Worm (Caenorhabditis elegans) whole organism, L3 larva: Measurements from ENCODE around the gene cdc-50.B.
A peak's percentile ranks its signal among the peaks of the same experiment; 100 is the strongest.

Source experiments
- R02D3.7 ChIP-seq: fragments of 150-350 bp; optimal IDR thresholded peaks from 2 replicates; lab custom pipeline; 2014; ENCODE audit warnings: missing biosample characterization, missing genetic modification characterization
- ZK546.5 ChIP-seq: sonication (generic microtip); optimal IDR thresholded peaks from 2 replicates; lab custom pipeline; 2017; ENCODE audit warnings: missing biosample characterization, missing genetic modification characterization
- aly-2 ChIP-seq: fragments of 150-350 bp; optimal IDR thresholded peaks from 2 replicates; lab custom pipeline; 2014; ENCODE audit warnings: missing biosample characterization, missing genetic modification characterization
- ama-1 ChIP-seq: fragments of 150-350 bp; optimal IDR thresholded peaks from 2 replicates; lab custom pipeline; 2018
- ceh-16 ChIP-seq: sonication (generic microtip); optimal IDR thresholded peaks from 2 replicates; lab custom pipeline; 2017; ENCODE audit warnings: missing biosample characterization, missing genetic modification characterization
- ceh-28 ChIP-seq: fragments of 150-350 bp; optimal IDR thresholded peaks from 2 replicates; lab custom pipeline; 2014; ENCODE audit warnings: missing biosample characterization, missing genetic modification reagents, missing genetic modification characterization
- ceh-82 ChIP-seq: fragments of 150-350 bp; optimal IDR thresholded peaks from 2 replicates; lab custom pipeline; 2014; ENCODE audit warnings: missing biosample characterization, missing genetic modification characterization
- ceh-9 ChIP-seq: sonication (generic microtip); optimal IDR thresholded peaks from 2 replicates; lab custom pipeline; 2018; ENCODE audit warnings: missing biosample characterization, missing genetic modification characterization
- daf-12 ChIP-seq: fragments of 150-350 bp; optimal IDR thresholded peaks from 2 replicates; lab custom pipeline; 2014; ENCODE audit warnings: missing biosample characterization, missing genetic modification reagents, missing genetic modification characterization
- egl-27 ChIP-seq: sonication (generic microtip); optimal IDR thresholded peaks from 4 replicates; lab custom pipeline; 2017; ENCODE audit warnings: missing biosample characterization, missing genetic modification reagents, missing genetic modification characterization
- egl-5 ChIP-seq: fragments of 150-350 bp; optimal IDR thresholded peaks from 2 replicates; lab custom pipeline; 2017; ENCODE audit warnings: missing biosample characterization, missing genetic modification reagents, missing genetic modification characterization, inconsistent platforms
- elt-1 ChIP-seq: fragments of 150-350 bp; optimal IDR thresholded peaks from 2 replicates; lab custom pipeline; 2014; ENCODE audit warnings: missing biosample characterization, missing genetic modification characterization
- elt-2 ChIP-seq: sonication (generic microtip); optimal IDR thresholded peaks from 2 replicates; lab custom pipeline; 2016; ENCODE audit warnings: missing genetic modification reagents, mild to moderate bottlenecking, missing genetic modification characterization, missing compliant biosample characterization
- elt-3 ChIP-seq, 3 experiments: fragments of 150-350 bp in 1 of 3; sonication (generic microtip) in 2 of 3; optimal IDR thresholded peaks; 2 replicates in 2 of 3; 4 replicates in 1 of 3; lab custom pipeline; 2014 to 2017; ENCODE audit warnings: missing biosample characterization in 3 of 3, missing genetic modification characterization in 3 of 3
- eor-1 ChIP-seq, 2 experiments: fragments of 150-350 bp; optimal IDR thresholded peaks; 2 replicates each; lab custom pipeline; 2014 to 2018; ENCODE audit warnings: missing biosample characterization in 2 of 2, missing genetic modification characterization in 2 of 2
- fkh-10 ChIP-seq: sonication (generic microtip); optimal IDR thresholded peaks from 2 replicates; lab custom pipeline; 2017; ENCODE audit warnings: missing biosample characterization, missing genetic modification reagents, missing genetic modification characterization
- fkh-2 ChIP-seq: fragments of 150-350 bp; optimal IDR thresholded peaks from 2 replicates; lab custom pipeline; 2014; ENCODE audit warnings: missing biosample characterization, missing genetic modification reagents, missing genetic modification characterization
- fos-1 ChIP-seq: fragments of 150-350 bp; optimal IDR thresholded peaks from 2 replicates; lab custom pipeline; 2014; ENCODE audit warnings: missing biosample characterization, missing genetic modification characterization
- hmg-11 ChIP-seq: sonication (generic microtip); optimal IDR thresholded peaks from 2 replicates; lab custom pipeline; 2016; ENCODE audit warnings: missing genetic modification characterization, missing compliant biosample characterization
- jun-1 ChIP-seq: fragments of 150-350 bp; optimal IDR thresholded peaks from 2 replicates; lab custom pipeline; 2014; ENCODE audit warnings: missing biosample characterization, missing genetic modification reagents, missing genetic modification characterization
- lin-15B ChIP-seq: fragments of 150-350 bp; optimal IDR thresholded peaks from 2 replicates; lab custom pipeline; 2014; ENCODE audit warnings: missing biosample characterization, missing genetic modification characterization
- lin-39 ChIP-seq: fragments of 150-350 bp; optimal IDR thresholded peaks from 2 replicates; lab custom pipeline; 2018; ENCODE audit warnings: missing biosample characterization, missing genetic modification reagents, missing genetic modification characterization
- lsy-12 ChIP-seq: sonication (generic microtip); optimal IDR thresholded peaks from 2 replicates; lab custom pipeline; 2016; ENCODE audit warnings: mild to moderate bottlenecking, missing genetic modification characterization, missing compliant biosample characterization
- mdl-1 ChIP-seq: fragments of 150-350 bp; optimal IDR thresholded peaks from 2 replicates; lab custom pipeline; 2014; ENCODE audit warnings: missing biosample characterization, missing genetic modification characterization
- mml-1 ChIP-seq: fragments of 150-350 bp; sonication (generic microtip); optimal IDR thresholded peaks from 3 replicates; lab custom pipeline; 2014; ENCODE audit warnings: missing biosample characterization, missing genetic modification characterization
- nfya-1 ChIP-seq: sonication (generic microtip); optimal IDR thresholded peaks from 2 replicates; lab custom pipeline; 2017; ENCODE audit warnings: missing genetic modification characterization, mild to moderate bottlenecking, missing compliant biosample characterization, antibody characterized with exemption, moderate library complexity; ENCODE audit not compliant: insufficient read depth
- nhr-11 ChIP-seq: fragments of 150-350 bp; optimal IDR thresholded peaks from 2 replicates; lab custom pipeline; 2014; ENCODE audit warnings: missing biosample characterization, missing genetic modification characterization
- nhr-12 ChIP-seq: fragments of 150-350 bp; optimal IDR thresholded peaks from 2 replicates; lab custom pipeline; 2014; ENCODE audit warnings: missing biosample characterization, missing genetic modification characterization
- nhr-23 ChIP-seq: fragments of 150-350 bp; optimal IDR thresholded peaks from 2 replicates; lab custom pipeline; 2014; ENCODE audit warnings: missing biosample characterization, missing genetic modification reagents, missing genetic modification characterization
- nhr-237 ChIP-seq: fragments of 150-350 bp; optimal IDR thresholded peaks from 2 replicates; lab custom pipeline; 2014; ENCODE audit warnings: missing biosample characterization, missing genetic modification characterization
- nhr-25 ChIP-seq: sonication (generic microtip); optimal IDR thresholded peaks from 2 replicates; lab custom pipeline; 2017; ENCODE audit warnings: missing biosample characterization, missing genetic modification characterization
- nhr-28 ChIP-seq: fragments of 150-350 bp; optimal IDR thresholded peaks from 2 replicates; lab custom pipeline; 2014; ENCODE audit warnings: missing biosample characterization, missing genetic modification characterization
- nhr-43 ChIP-seq: sonication (generic microtip); optimal IDR thresholded peaks from 2 replicates; lab custom pipeline; 2016; ENCODE audit warnings: mild to moderate bottlenecking, missing genetic modification characterization, missing compliant biosample characterization; ENCODE audit not compliant: poor library complexity, severe bottlenecking
- nhr-67 ChIP-seq: fragments of 150-350 bp; optimal IDR thresholded peaks from 2 replicates; lab custom pipeline; 2014; ENCODE audit warnings: missing biosample characterization, missing genetic modification characterization
- nhr-76 ChIP-seq: fragments of 150-350 bp; sonication (generic microtip); optimal IDR thresholded peaks from 5 replicates; lab custom pipeline; 2014; ENCODE audit warnings: missing biosample characterization, missing genetic modification characterization
- nhr-77 ChIP-seq: fragments of 150-350 bp; optimal IDR thresholded peaks from 2 replicates; lab custom pipeline; 2014; ENCODE audit warnings: missing biosample characterization, missing genetic modification characterization
- pha-4 ChIP-seq: fragments of 150-350 bp; optimal IDR thresholded peaks from 2 replicates; lab custom pipeline; 2014; ENCODE audit warnings: missing biosample characterization, missing genetic modification reagents, missing genetic modification characterization
- pqm-1 ChIP-seq: fragments of 150-350 bp; optimal IDR thresholded peaks from 2 replicates; lab custom pipeline; 2017; ENCODE audit warnings: missing biosample characterization, missing genetic modification characterization, inconsistent platforms
- sea-2 ChIP-seq: fragments of 150-350 bp; sonication (generic microtip); optimal IDR thresholded peaks from 4 replicates; lab custom pipeline; 2014; ENCODE audit warnings: missing biosample characterization, missing genetic modification reagents, missing genetic modification characterization
- skn-1 ChIP-seq: fragments of 150-350 bp; optimal IDR thresholded peaks from 2 replicates; lab custom pipeline; 2014; ENCODE audit warnings: missing biosample characterization, missing genetic modification characterization
- snpc-4 ChIP-seq: fragments of 150-350 bp; optimal IDR thresholded peaks from 2 replicates; lab custom pipeline; 2014; ENCODE audit warnings: missing biosample characterization, missing genetic modification characterization
- tbx-2 ChIP-seq: sonication (generic microtip); optimal IDR thresholded peaks from 2 replicates; lab custom pipeline; 2016; ENCODE audit warnings: mild to moderate bottlenecking, missing genetic modification characterization, missing compliant biosample characterization
- unc-39 ChIP-seq: sonication (generic microtip); optimal IDR thresholded peaks from 4 replicates; lab custom pipeline; 2017; ENCODE audit warnings: missing biosample characterization, missing genetic modification characterization
- unc-62 ChIP-seq: fragments of 150-350 bp; sonication (generic microtip); optimal IDR thresholded peaks from 4 replicates; lab custom pipeline; 2014; ENCODE audit warnings: missing biosample characterization, missing genetic modification reagents, missing genetic modification characterization
- zag-1 ChIP-seq: fragments of 150-350 bp; optimal IDR thresholded peaks from 2 replicates; lab custom pipeline; 2014; ENCODE audit warnings: missing biosample characterization, missing genetic modification characterization
- ztf-11 ChIP-seq: fragments of 150-350 bp; optimal IDR thresholded peaks from 2 replicates; lab custom pipeline; 2014; ENCODE audit warnings: missing biosample characterization, missing genetic modification characterization
- ztf-4 ChIP-seq: fragments of 150-350 bp; optimal IDR thresholded peaks from 2 replicates; lab custom pipeline; 2014; ENCODE audit warnings: missing biosample characterization, missing genetic modification characterization

cdc-50.B gene

DNA sequence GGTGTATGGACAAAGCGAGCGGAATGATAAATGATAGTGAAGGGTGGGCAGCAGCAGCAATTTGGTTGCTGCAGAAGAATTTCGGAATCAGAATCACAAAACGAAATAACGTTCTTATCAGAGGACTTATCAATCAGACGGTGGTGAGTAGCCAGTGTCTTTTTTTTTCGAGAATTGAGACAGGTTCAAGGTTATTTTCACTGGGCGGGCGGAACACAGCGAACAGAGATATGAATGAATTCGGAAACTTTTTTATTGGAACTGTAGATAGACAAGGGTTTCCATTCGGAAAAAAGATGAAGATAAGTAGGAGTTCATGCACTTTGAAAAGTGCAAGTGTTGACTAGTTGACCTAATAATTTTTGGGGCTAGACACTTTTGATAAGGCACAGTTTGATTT, 28.6 kb downstream of the cdc-50.B start:
- peak; percentile 3 for TF ChIP-seq ceh-28 (tag; lab: Kevin White, UChicago)
- TF ChIP-seq elt-1 (tag; lab: Kevin White, UChicago) = peak; percentile 37
- TF ChIP-seq nfya-1 = peak; percentile 5
- peak; percentile 24 for TF ChIP-seq jun-1
- TF ChIP-seq nhr-77 (tag; lab: Kevin White, UChicago) = no peak
- TF ChIP-seq eor-1 (tag; optimal IDR thresholded peaks at IDR 0.05; lab: Kevin White, UChicago) = no peak
- peak; percentile 8 for TF ChIP-seq hmg-11 (tag; lab: Kevin White, UChicago)
- no peak for TF ChIP-seq ceh-9
- no peak for TF ChIP-seq pha-4
- TF ChIP-seq fkh-10 = no peak
- no peak for TF ChIP-seq nhr-67 (tag; lab: Kevin White, UChicago)
- no peak for TF ChIP-seq mdl-1 (tag; lab: Kevin White, UChicago)
- TF ChIP-seq egl-27 (tag; lab: Kevin White, UChicago) = peak; percentile 40
- TF ChIP-seq lsy-12 (tag; lab: Kevin White, UChicago) = peak; percentile 11
- no peak for TF ChIP-seq ceh-82 (tag; lab: Kevin White, UChicago)
- no peak for TF ChIP-seq nhr-76
- peak; percentile 8 for TF ChIP-seq unc-62
- no peak for TF ChIP-seq lin-15B (tag; lab: Kevin White, UChicago)
- TF ChIP-seq lin-39 (tag; lab: Kevin White, UChicago) = no peak
- TF ChIP-seq elt-3 (tag; optimal IDR thresholded peaks at IDR 0.05; lab: Kevin White, UChicago) = peak; percentile 37 to 99 (median 61)
- no peak for TF ChIP-seq ceh-16 (tag; lab: Kevin White, UChicago)
- TF ChIP-seq elt-2 (tag; lab: Kevin White, UChicago) = peak; percentile 70
- TF ChIP-seq nhr-25 (tag; lab: Kevin White, UChicago) = peak; percentile 77
- TF ChIP-seq fkh-2 (tag; lab: Kevin White, UChicago) = no peak
- peak; percentile 69 for TF ChIP-seq ama-1
- TF ChIP-seq fos-1 = no peak
- TF ChIP-seq R02D3.7 (tag; lab: Kevin White, UChicago) = no peak
- TF ChIP-seq daf-12 (tag; lab: Kevin White, UChicago) = peak; percentile 52
- no peak for TF ChIP-seq aly-2 (tag; lab: Kevin White, UChicago)
- peak; percentile 93 for TF ChIP-seq nhr-23 (tag; lab: Kevin White, UChicago)
- no peak for TF ChIP-seq snpc-4
- peak; percentile 63 for TF ChIP-seq nhr-43 (tag; lab: Kevin White, UChicago)
- TF ChIP-seq nhr-28 = no peak
- TF ChIP-seq ztf-4 (tag; lab: Kevin White, UChicago) = no peak
- TF ChIP-seq pqm-1 (tag; lab: Kevin White, UChicago) = peak; percentile 24
- no peak for TF ChIP-seq nhr-11 (tag; lab: Kevin White, UChicago)
- TF ChIP-seq unc-39 (tag; lab: Kevin White, UChicago) = no peak
- no peak for TF ChIP-seq nhr-12 (tag; lab: Kevin White, UChicago)
- no peak for TF ChIP-seq ztf-11 (tag; lab: Kevin White, UChicago)
- no peak for TF ChIP-seq tbx-2
- TF ChIP-seq egl-5 = no peak
- no peak for TF ChIP-seq skn-1 (tag; lab: Kevin White, UChicago)
- TF ChIP-seq sea-2 (GFP tag; lab: Kevin White, UChicago) = no peak
- TF ChIP-seq zag-1 = no peak
- TF ChIP-seq mml-1 (tag; lab: Kevin White, UChicago) = no peak
- TF ChIP-seq ZK546.5 (tag; lab: Kevin White, UChicago) = no peak
- no peak for TF ChIP-seq nhr-237
- TF ChIP-seq, all 47 proteins: peak for 16
